Fruit fly (Drosophila melanogaster) whole organism, prepupa: ENCODE results near the gene Naa30A.

Experiments
- Blimp-1 ChIP-seq: fragments of 200-800 bp; sonication (Bioruptor generic); optimal IDR thresholded peaks from 3 replicates; lab custom pipeline; 2017; ENCODE audit warnings: missing biosample characterization, missing genetic modification characterization, mild to moderate bottlenecking, moderate library complexity, missing genetic modification reagents
- CG10631 ChIP-seq: fragments of 200-800 bp; sonication (Bioruptor generic); optimal IDR thresholded peaks from 2 replicates; lab custom pipeline; 2016; ENCODE audit warnings: missing biosample characterization, missing genetic modification characterization
- CG11762 ChIP-seq: fragments of 200-800 bp; sonication (Bioruptor generic); optimal IDR thresholded peaks from 3 replicates; lab custom pipeline; 2016; ENCODE audit warnings: missing biosample characterization, missing genetic modification characterization; ENCODE audit not compliant: insufficient read depth
- CG3032 ChIP-seq: fragments of 200-800 bp; optimal IDR thresholded peaks from 2 replicates; lab custom pipeline; 2019; ENCODE audit warnings: missing biosample characterization, mild to moderate bottlenecking, missing genetic modification characterization, moderate library complexity
- CG32006 ChIP-seq: fragments of 200-800 bp; sonication (Bioruptor generic); optimal IDR thresholded peaks from 3 replicates; lab custom pipeline; 2017; ENCODE audit warnings: missing biosample characterization, mild to moderate bottlenecking, missing genetic modification characterization
- CG34406 ChIP-seq: fragments of 200-800 bp; sonication (Bioruptor generic); optimal IDR thresholded peaks from 3 replicates; lab custom pipeline; 2016; ENCODE audit warnings: missing biosample characterization, missing genetic modification characterization
- CG4318 ChIP-seq: fragments of 200-800 bp; sonication (Bioruptor generic); optimal IDR thresholded peaks from 3 replicates; lab custom pipeline; 2017; ENCODE audit warnings: missing biosample characterization, mild to moderate bottlenecking, missing genetic modification characterization
- CG6276 ChIP-seq: fragments of 200-800 bp; sonication (Bioruptor generic); optimal IDR thresholded peaks from 2 replicates; lab custom pipeline; 2017; ENCODE audit warnings: missing biosample characterization, mild to moderate bottlenecking, missing genetic modification characterization
- CG6792 ChIP-seq: fragments of 200-800 bp; sonication (Bioruptor generic); optimal IDR thresholded peaks from 3 replicates; lab custom pipeline; 2016; ENCODE audit warnings: missing biosample characterization, missing genetic modification characterization
- CG6854 ChIP-seq: fragments of 200-800 bp; sonication (Bioruptor generic); optimal IDR thresholded peaks from 2 replicates; lab custom pipeline; 2017; ENCODE audit warnings: missing biosample characterization, mild to moderate bottlenecking, missing genetic modification characterization
- CG8119 ChIP-seq: fragments of 200-800 bp; sonication (Bioruptor generic); IDR thresholded peaks from 3 replicates; pipeline ENCODE4 v1.3.6; 2022; ENCODE audit warnings: missing biosample characterization, missing genetic modification characterization
- CG8319 ChIP-seq: fragments of 200-800 bp; sonication (Bioruptor generic); optimal IDR thresholded peaks from 3 replicates; lab custom pipeline; 2016; ENCODE audit warnings: missing biosample characterization, missing genetic modification characterization
- CG8632 ChIP-seq: fragments of 200-800 bp; sonication (Bioruptor generic); optimal IDR thresholded peaks from 3 replicates; lab custom pipeline; 2016; ENCODE audit warnings: missing biosample characterization, missing genetic modification characterization
- CG9139 ChIP-seq: fragments of 200-800 bp; sonication (Bioruptor generic); optimal IDR thresholded peaks from 3 replicates; lab custom pipeline; 2017; ENCODE audit warnings: missing biosample characterization, mild to moderate bottlenecking, missing genetic modification characterization
- Eip75B ChIP-seq: fragments of 200-800 bp; sonication (Bioruptor generic); optimal IDR thresholded peaks from 3 replicates; lab custom pipeline; 2016; ENCODE audit warnings: missing biosample characterization, missing genetic modification characterization
- Eip78C ChIP-seq: fragments of 200-800 bp; sonication (Bioruptor generic); peaks from one replicate; lab custom pipeline; 2016; ENCODE audit warnings: missing biosample characterization, missing genetic modification characterization
- Ets21C ChIP-seq: fragments of 200-800 bp; sonication (Bioruptor generic); optimal IDR thresholded peaks from 3 replicates; lab custom pipeline; 2016; ENCODE audit warnings: missing biosample characterization, missing genetic modification characterization
- Gug ChIP-seq: fragments of 200-800 bp; sonication (Bioruptor generic); IDR thresholded peaks from 2 replicates; pipeline ENCODE4 v1.3.6; 2022; ENCODE audit warnings: missing biosample characterization, missing genetic modification characterization
- Met ChIP-seq: fragments of 200-800 bp; sonication (Bioruptor generic); optimal IDR thresholded peaks from 3 replicates; lab custom pipeline; 2016; ENCODE audit warnings: missing biosample characterization, missing genetic modification characterization
- Smox ChIP-seq: fragments of 200-800 bp; sonication (Bioruptor generic); optimal IDR thresholded peaks from 3 replicates; lab custom pipeline; 2016; ENCODE audit warnings: missing biosample characterization, missing genetic modification characterization
- Sox102F ChIP-seq: fragments of 200-800 bp; sonication (Bioruptor generic); optimal IDR thresholded peaks from 2 replicates; lab custom pipeline; 2016; ENCODE audit warnings: missing biosample characterization, mild to moderate bottlenecking, missing genetic modification characterization
- Sox14 ChIP-seq: fragments of 200-800 bp; sonication (Bioruptor generic); optimal IDR thresholded peaks from 3 replicates; lab custom pipeline; 2016; ENCODE audit warnings: missing biosample characterization, missing genetic modification characterization
- Sox15 ChIP-seq: fragments of 200-800 bp; sonication (Bioruptor generic); optimal IDR thresholded peaks from 3 replicates; lab custom pipeline; 2016; ENCODE audit warnings: missing biosample characterization, missing genetic modification characterization
- achi ChIP-seq: fragments of 200-800 bp; sonication (Bioruptor generic); optimal IDR thresholded peaks from 3 replicates; lab custom pipeline; 2016; ENCODE audit warnings: missing biosample characterization, missing genetic modification characterization
- dac ChIP-seq: fragments of 200-800 bp; sonication (Bioruptor generic); optimal IDR thresholded peaks from 2 replicates; lab custom pipeline; 2017; ENCODE audit warnings: missing biosample characterization, mild to moderate bottlenecking, missing genetic modification characterization
- dsx ChIP-seq: fragments of 200-800 bp; optimal IDR thresholded peaks from 3 replicates; lab custom pipeline; 2019; ENCODE audit warnings: missing biosample characterization, mild to moderate bottlenecking, missing genetic modification characterization, moderate library complexity; ENCODE audit not compliant: poor library complexity, severe bottlenecking
- esn ChIP-seq: fragments of 200-800 bp; sonication (Bioruptor generic); optimal IDR thresholded peaks from 2 replicates; lab custom pipeline; 2016; ENCODE audit warnings: missing biosample characterization, mild to moderate bottlenecking, missing genetic modification characterization, moderate library complexity
- lz ChIP-seq: fragments of 200-800 bp; sonication (Bioruptor generic); optimal IDR thresholded peaks from 3 replicates; lab custom pipeline; 2016; ENCODE audit warnings: missing biosample characterization, missing genetic modification characterization
- net ChIP-seq: fragments of 200-800 bp; sonication (Bioruptor generic); optimal IDR thresholded peaks from 3 replicates; lab custom pipeline; 2016; ENCODE audit warnings: missing biosample characterization, missing genetic modification characterization
- salr ChIP-seq, 2 experiments: fragments of 200-800 bp; sonication (Bioruptor generic); optimal IDR thresholded peaks; 3 replicates each; lab custom pipeline; 2016 to 2018; ENCODE audit warnings: missing biosample characterization in 2 of 2, missing genetic modification characterization in 2 of 2, mild to moderate bottlenecking in 1 of 2
- spab ChIP-seq: fragments of 200-800 bp; sonication (Bioruptor generic); optimal IDR thresholded peaks from 2 replicates; lab custom pipeline; 2017; ENCODE audit warnings: missing biosample characterization, mild to moderate bottlenecking, missing genetic modification characterization, missing genetic modification reagents
- ss ChIP-seq, 2 experiments: fragments of 200-800 bp; sonication (Bioruptor generic); optimal IDR thresholded peaks; 2 replicates in 1 of 2; 3 replicates in 1 of 2; lab custom pipeline; 2017 to 2018; ENCODE audit warnings: mild to moderate bottlenecking in 2 of 2, missing biosample characterization in 2 of 2, missing genetic modification characterization in 2 of 2, moderate library complexity in 1 of 2
- svp ChIP-seq: fragments of 200-800 bp; sonication (Bioruptor generic); peaks from one replicate; lab custom pipeline; 2016; ENCODE audit warnings: missing biosample characterization, missing genetic modification characterization
- topi ChIP-seq: fragments of 200-800 bp; sonication (Bioruptor generic); optimal IDR thresholded peaks from 3 replicates; lab custom pipeline; 2016; ENCODE audit warnings: missing biosample characterization, missing genetic modification characterization
- vri ChIP-seq: fragments of 200-800 bp; sonication (Bioruptor generic); optimal IDR thresholded peaks from 3 replicates; lab custom pipeline; 2016; ENCODE audit warnings: missing biosample characterization, mild to moderate bottlenecking, missing genetic modification characterization

Naa30A gene

dm6 chrX:1341944-1342392 lies at the start of gene Naa30A:
Gene Naa30A, plus strand, starts transcription at chrX:1342106.
- TF ChIP-seq CG11762 (no peak), CG6276 (GFP tag; lab: Kevin White, UChicago) (no peak), CG4318 (no peak), esn (peak; percentile 12), CG8632 (no peak), CG9139 (GFP tag; lab: Kevin White, UChicago) (no peak), topi (GFP tag; lab: Kevin White, UChicago) (peak; percentile 11), Sox14 (GFP tag; lab: Kevin White, UChicago) (peak; percentile 42), vri (GFP tag; lab: Kevin White, UChicago) (no peak), CG8319 (GFP tag; lab: Kevin White, UChicago) (no peak), lz (GFP tag; lab: Kevin White, UChicago) (no peak), Sox15 (GFP tag; lab: Kevin White, UChicago) (no peak), CG34406 (GFP tag; lab: Kevin White, UChicago) (no peak), spab (no peak), Sox102F (GFP tag; lab: Kevin White, UChicago) (peak; percentile 11), CG8119 (GFP tag; lab: Robert Waterston, UW) (no peak), Eip78C (GFP tag; lab: Kevin White, UChicago) (peak; percentile 77), Blimp-1 (GFP tag; lab: Kevin White, UChicago) (no peak), dac (GFP tag; lab: Kevin White, UChicago) (no peak), CG3032 (no peak), Smox (no peak)
- TF ChIP-seq, all 60 proteins: peak for 5

- no peak for TF ChIP-seq Eip75B (GFP tag; lab: Kevin White, UChicago)
- no peak for TF ChIP-seq net
- no peak for TF ChIP-seq Met (GFP tag; lab: Kevin White, UChicago)
- TF ChIP-seq achi (GFP tag; lab: Kevin White, UChicago) = no peak
- TF ChIP-seq topi (GFP tag; lab: Kevin White, UChicago) = no peak
- TF ChIP-seq CG8632 = no peak
- no peak for TF ChIP-seq CG8319 (GFP tag; lab: Kevin White, UChicago)
- no peak for TF ChIP-seq Smox
- no peak for TF ChIP-seq CG6792 (GFP tag; lab: Kevin White, UChicago)
- TF ChIP-seq svp (GFP tag; lab: Kevin White, UChicago) = no peak
- no peak for TF ChIP-seq vri (GFP tag; lab: Kevin White, UChicago)
- no peak for TF ChIP-seq CG6854 (GFP tag; lab: Kevin White, UChicago)
These were observed 43.6 kb upstream of the Naa30A start, which contains the start of gene CG32811 for dm6 chrX:1298287-1298686. Gene CG32811, minus strand, starts transcription at chrX:1298387.

dm6 chrX:1299928-1300327 lies 42.0 kb upstream of the Naa30A start:
- no peak for TF ChIP-seq Ets21C (GFP tag; lab: Kevin White, UChicago)
- TF ChIP-seq dsx (GFP tag; lab: Kevin White, UChicago) = no peak
- no peak for TF ChIP-seq CG3032
- no peak for TF ChIP-seq CG8319 (GFP tag; lab: Kevin White, UChicago)
- no peak for TF ChIP-seq Smox
- TF ChIP-seq Eip75B (GFP tag; lab: Kevin White, UChicago) = no peak
- no peak for TF ChIP-seq ss (GFP tag; optimal IDR thresholded peaks at IDR 0.05; lab: Kevin White, UChicago)
- TF ChIP-seq CG6276 (GFP tag; lab: Kevin White, UChicago) = no peak
- TF ChIP-seq vri (GFP tag; lab: Kevin White, UChicago) = no peak
- TF ChIP-seq Met (GFP tag; lab: Kevin White, UChicago) = no peak
- no peak for TF ChIP-seq Sox14 (GFP tag; lab: Kevin White, UChicago)
- TF ChIP-seq salr (GFP tag; optimal IDR thresholded peaks at IDR 0.05; lab: Kevin White, UChicago) = no peak
- no peak for TF ChIP-seq CG6792 (GFP tag; lab: Kevin White, UChicago)
- no peak for TF ChIP-seq CG32006 (GFP tag; lab: Kevin White, UChicago)
- TF ChIP-seq CG11762 = no peak
- TF ChIP-seq CG10631 = no peak
- no peak for TF ChIP-seq Gug (GFP tag; lab: Robert Waterston, UW)
- no peak for TF ChIP-seq CG34406 (GFP tag; lab: Kevin White, UChicago)
